Worm (Caenorhabditis elegans): ENCODE measurements around the gene rpn-11.

rpn-11 gene

ce11 chrII:4047839-4048440, 3.6 kb upstream of the rpn-11 start:
- peak; percentile 12 for TF ChIP-seq him-1 (tag; optimal IDR thresholded peaks at IDR 0.05)

DNA sequence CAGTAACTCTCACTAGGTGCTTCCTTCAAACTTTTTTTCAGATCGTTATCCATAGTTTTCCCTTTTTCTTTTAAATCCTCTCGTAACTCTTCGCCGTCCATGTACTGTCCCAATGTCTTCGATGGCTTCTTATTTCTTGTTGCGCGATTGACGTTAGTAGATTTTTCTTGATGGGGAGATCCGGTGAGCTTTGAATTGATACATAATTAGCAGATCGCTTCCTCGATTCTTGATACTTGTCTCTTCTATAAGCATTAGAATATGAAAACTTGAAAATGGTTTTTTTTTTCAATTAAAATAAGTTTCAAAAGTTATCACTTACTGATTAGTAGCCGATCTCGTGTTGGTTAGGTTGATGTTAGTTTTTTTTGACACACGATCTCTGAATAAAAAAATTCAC, 1.1 kb upstream of the rpn-11 start, which contains the start of gene K07D4.2:
Gene K07D4.2, minus strand, starts transcription at position 101 of the 400 bp plus-strand sequence.
- TF ChIP-seq W03F9.2 (tag; optimal IDR thresholded peaks at IDR 0.05) = no peak
- no peak for TF ChIP-seq him-1 (tag; optimal IDR thresholded peaks at IDR 0.05)
- no peak for TF ChIP-seq dao-5 (tag; optimal IDR thresholded peaks at IDR 0.05)

- TF ChIP-seq W03F9.2 (tag; optimal IDR thresholded peaks at IDR 0.05) (no peak), dao-5 (tag; optimal IDR thresholded peaks at IDR 0.05) (no peak)
Observed at ce11 chrII:4042696-4043095, 1.6 kb downstream of the rpn-11 start.

DNA sequence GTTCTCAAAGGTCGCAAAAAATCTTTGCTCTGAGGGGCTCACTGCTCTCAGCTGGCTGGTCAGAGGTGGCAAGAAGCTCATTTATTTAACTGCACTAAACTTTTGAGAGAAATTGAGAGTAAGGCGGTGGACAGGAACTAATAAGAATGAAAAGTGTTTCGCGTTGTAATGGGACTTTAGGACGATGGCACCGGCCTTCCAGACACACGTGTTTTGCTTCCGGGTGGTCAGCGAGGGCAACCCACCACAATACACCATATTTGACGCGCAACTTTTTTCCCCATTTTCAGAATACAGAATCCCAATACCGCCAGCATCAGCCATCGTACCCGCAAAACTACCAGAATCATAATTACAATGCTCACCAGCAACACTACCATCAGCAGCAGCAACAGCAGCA, 4.3 kb downstream of the rpn-11 start:
- no peak for TF ChIP-seq dao-5 (tag; optimal IDR thresholded peaks at IDR 0.05)
- no peak for TF ChIP-seq him-1 (tag; optimal IDR thresholded peaks at IDR 0.05)
- TF ChIP-seq W03F9.2 (tag; optimal IDR thresholded peaks at IDR 0.05) = no peak

DNA sequence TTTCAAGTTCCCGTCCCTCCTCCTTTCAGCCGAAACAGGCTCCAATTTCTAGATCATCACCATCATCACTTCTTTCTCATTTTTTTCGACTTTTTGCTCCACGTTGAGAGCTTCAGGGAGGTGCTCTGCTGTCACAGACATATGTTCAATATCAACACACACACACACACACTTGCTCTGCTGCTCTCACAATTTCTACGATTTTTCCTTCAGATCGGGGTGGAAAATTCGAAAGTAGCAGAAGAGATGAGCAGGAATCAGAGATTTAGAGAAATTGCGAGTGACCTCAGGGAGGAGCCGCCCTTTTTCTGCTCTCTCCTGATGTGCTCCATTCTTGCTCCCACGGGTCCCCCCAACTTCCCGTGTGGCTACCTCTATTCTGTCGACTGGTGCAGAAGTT, 5.8 kb downstream of the rpn-11 start, which contains the start of gene pqn-48:
Gene pqn-48, plus strand, starts transcription at position 344 of the 400 bp plus-strand sequence.
- TF ChIP-seq dao-5 (tag; optimal IDR thresholded peaks at IDR 0.05) = no peak
- no peak for TF ChIP-seq him-1 (tag; optimal IDR thresholded peaks at IDR 0.05)
- TF ChIP-seq W03F9.2 (tag; optimal IDR thresholded peaks at IDR 0.05) = no peak

- no peak for TF ChIP-seq dao-5 (tag; optimal IDR thresholded peaks at IDR 0.05)
- no peak for TF ChIP-seq W03F9.2 (tag; optimal IDR thresholded peaks at IDR 0.05)
- no peak for TF ChIP-seq him-1 (tag; optimal IDR thresholded peaks at IDR 0.05)
Observed at ce11 chrII:4032293-4032692, 12.1 kb downstream of the rpn-11 start, which contains the start of gene K07D4.4. Gene K07D4.4, minus strand, starts transcription at chrII:4032393.

DNA sequence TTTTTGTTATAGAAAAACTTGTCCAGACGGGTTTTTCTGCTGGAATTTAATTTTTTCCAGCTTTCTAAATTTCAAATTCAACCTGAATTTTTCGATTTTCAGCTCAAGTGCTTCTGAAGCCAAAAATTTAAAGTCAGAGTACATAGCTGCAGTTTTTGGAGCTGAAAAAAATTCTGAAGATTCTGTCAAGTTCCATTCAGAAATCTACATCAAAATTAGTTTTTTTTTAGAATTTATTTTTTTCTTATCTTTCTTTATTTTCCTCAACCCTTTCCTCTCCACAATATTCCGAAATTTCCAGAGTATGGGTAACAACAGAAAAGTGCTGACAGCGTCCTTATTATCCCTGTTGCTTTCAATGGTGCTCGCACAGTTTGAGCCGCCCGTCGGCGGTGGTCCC, 16.1 kb downstream of the rpn-11 start, which contains the start of gene K07D4.9:
Gene K07D4.9, plus strand, starts transcription at position 301 of the 400 bp plus-strand sequence.
- no peak for TF ChIP-seq dao-5 (tag; optimal IDR thresholded peaks at IDR 0.05)
- TF ChIP-seq him-1 (tag; optimal IDR thresholded peaks at IDR 0.05) = no peak
- no peak for TF ChIP-seq W03F9.2 (tag; optimal IDR thresholded peaks at IDR 0.05)

DNA sequence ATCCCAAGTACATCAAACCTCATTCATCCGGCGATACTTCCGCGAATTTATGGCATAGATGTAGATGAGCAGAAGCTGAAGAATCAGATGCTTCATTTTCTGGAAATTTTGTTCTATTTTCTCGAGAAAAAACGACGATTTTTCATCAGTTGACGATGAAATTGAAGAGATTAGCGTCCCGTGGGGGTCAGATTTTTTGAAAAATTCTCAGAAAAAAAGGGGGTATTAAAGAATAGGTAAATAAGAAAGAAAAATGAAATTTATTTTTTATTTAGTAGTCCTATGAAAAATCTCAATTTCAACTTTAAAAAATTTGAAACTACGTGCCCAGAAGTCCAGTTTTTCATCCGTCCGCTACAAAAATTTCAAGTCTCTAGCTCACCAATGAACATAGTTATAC, 18.9 kb downstream of the rpn-11 start, which contains the start of gene K07D4.5:
Gene K07D4.5, minus strand, starts transcription at position 101 of the 400 bp plus-strand sequence.
- TF ChIP-seq him-1 (tag; optimal IDR thresholded peaks at IDR 0.05) = no peak
- TF ChIP-seq W03F9.2 (tag; optimal IDR thresholded peaks at IDR 0.05) = no peak
- no peak for TF ChIP-seq dao-5 (tag; optimal IDR thresholded peaks at IDR 0.05)

- TF ChIP-seq W03F9.2 (tag; optimal IDR thresholded peaks at IDR 0.05) (no peak), dao-5 (tag; optimal IDR thresholded peaks at IDR 0.05) (no peak), him-1 (tag; optimal IDR thresholded peaks at IDR 0.05) (no peak)
Observed at ce11 chrII:4018617-4019016, 25.7 kb downstream of the rpn-11 start, which contains the start of gene K07D4.6. Gene K07D4.6, minus strand, starts transcription at chrII:4018717.

- no peak for TF ChIP-seq W03F9.2 (tag; optimal IDR thresholded peaks at IDR 0.05)
- no peak for TF ChIP-seq him-1 (tag; optimal IDR thresholded peaks at IDR 0.05)
- TF ChIP-seq dao-5 (tag; optimal IDR thresholded peaks at IDR 0.05) = no peak
Observed at ce11 chrII:4011518-4011917, 32.8 kb downstream of the rpn-11 start.

DNA sequence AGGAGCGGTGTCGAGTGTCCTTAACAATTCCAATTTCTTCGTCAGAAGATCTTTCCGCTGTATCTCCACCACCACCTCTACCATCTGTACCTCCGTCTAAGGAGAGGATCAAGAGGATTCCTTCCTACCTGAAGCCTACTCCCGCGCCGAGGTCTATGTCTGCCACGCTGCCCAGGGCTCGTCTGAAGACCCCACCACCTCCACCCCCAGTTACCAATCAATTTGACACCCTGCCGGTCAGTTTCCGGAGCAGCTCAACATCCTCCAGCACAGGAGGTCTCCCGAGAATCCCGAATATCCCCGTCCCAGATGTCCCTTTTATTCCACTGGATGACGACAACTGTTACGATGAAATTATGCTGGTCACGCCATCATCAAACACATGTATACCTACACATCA, 36.4 kb downstream of the rpn-11 start:
- TF ChIP-seq W03F9.2 (tag; optimal IDR thresholded peaks at IDR 0.05) (no peak), dao-5 (tag; optimal IDR thresholded peaks at IDR 0.05) (no peak)

DNA sequence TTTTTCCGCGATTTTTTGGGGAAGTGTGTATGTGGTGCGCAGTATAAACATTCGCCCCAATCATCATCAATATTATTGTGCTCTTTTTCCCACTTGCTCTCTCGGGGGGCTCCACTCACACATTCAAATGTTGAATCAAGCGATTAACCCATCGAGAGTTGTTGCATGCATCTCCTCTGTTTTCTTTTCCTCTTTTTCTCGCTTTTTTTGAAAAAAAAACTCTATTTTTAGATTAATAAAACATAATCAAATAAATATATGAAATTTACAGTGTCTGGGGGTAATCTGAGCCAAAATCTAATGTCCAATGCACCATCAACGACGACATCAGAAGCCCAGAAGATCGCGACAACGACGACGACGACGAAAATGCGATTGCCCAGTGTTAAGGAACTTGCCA, 39.7 kb downstream of the rpn-11 start, which contains the start of gene ephx-1:
Gene ephx-1, plus strand, starts transcription at position 301 of the 400 bp plus-strand sequence.
- TF ChIP-seq him-1 (tag; optimal IDR thresholded peaks at IDR 0.05) = no peak
- no peak for TF ChIP-seq W03F9.2 (tag; optimal IDR thresholded peaks at IDR 0.05)
- no peak for TF ChIP-seq dao-5 (tag; optimal IDR thresholded peaks at IDR 0.05)

- TF ChIP-seq dao-5 (tag; optimal IDR thresholded peaks at IDR 0.05) = no peak
- TF ChIP-seq W03F9.2 (tag; optimal IDR thresholded peaks at IDR 0.05) = no peak
- TF ChIP-seq him-1 (tag; optimal IDR thresholded peaks at IDR 0.05) = no peak
Observed at ce11 chrII:4002134-4002533, 42.2 kb downstream of the rpn-11 start.

ce11 chrII:4000430-4000829, 43.9 kb downstream of the rpn-11 start:
- TF ChIP-seq W03F9.2 (tag; optimal IDR thresholded peaks at IDR 0.05) (no peak), dao-5 (tag; optimal IDR thresholded peaks at IDR 0.05) (no peak), him-1 (tag; optimal IDR thresholded peaks at IDR 0.05) (no peak)

DNA sequence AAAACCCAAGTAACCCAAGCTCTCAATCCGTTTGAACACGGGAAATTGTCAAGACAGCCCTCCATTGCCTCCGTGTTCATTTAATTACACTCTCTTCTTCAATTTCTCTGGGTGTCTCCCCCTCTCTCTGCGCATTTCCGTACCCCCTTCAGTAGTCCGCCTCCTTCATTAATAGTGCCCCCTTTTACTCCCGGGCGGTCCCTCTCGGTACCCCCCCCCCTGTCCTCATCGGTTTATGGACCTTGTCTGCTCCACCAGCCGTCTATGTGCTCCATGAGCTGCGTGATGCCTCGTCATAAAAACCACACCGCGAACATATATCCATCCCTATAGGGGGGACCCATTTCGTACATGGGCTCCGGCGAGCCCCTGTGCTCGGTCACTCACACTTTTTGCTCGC, 44.8 kb downstream of the rpn-11 start:
- no peak for TF ChIP-seq dao-5 (tag; optimal IDR thresholded peaks at IDR 0.05)
- TF ChIP-seq him-1 (tag; optimal IDR thresholded peaks at IDR 0.05) = no peak
- TF ChIP-seq W03F9.2 (tag; optimal IDR thresholded peaks at IDR 0.05) = no peak

All from whole organism, L4/young adult.